Fruit fly (Drosophila melanogaster) whole organism: ENCODE results near the gene Targ2.

Experiments used
- CG8478 ChIP-seq: fragments of >200 bp; optimal IDR thresholded peaks from 2 replicates; lab custom pipeline; 2018; ENCODE audit warnings: inconsistent platforms
- usp ChIP-seq: fragments of >200 bp; optimal IDR thresholded peaks from 2 replicates; lab custom pipeline; 2017; ENCODE audit warnings: missing biosample characterization, missing genetic modification characterization, mixed read lengths

- TF ChIP-seq usp (GFP tag; lab: Kevin White, UChicago) = no peak
- TF ChIP-seq CG8478 (lab: Kevin White, UChicago) = no peak
Observed at dm6 chr3L:21220100-21220499, 17.1 kb upstream of the Targ2 start, which contains the start of gene CG43219.
